Worm (Caenorhabditis elegans): Measurements from ENCODE around the gene dhs-18.

ce11 chrV:11007651-11008050 lies 39.0 kb downstream of the dhs-18 start:
- TF ChIP-seq dao-5 (tag; optimal IDR thresholded peaks at IDR 0.05) = no peak
- no peak for TF ChIP-seq him-1 (tag; optimal IDR thresholded peaks at IDR 0.05)
